Worm (Caenorhabditis elegans): ENCODE data around the gene ZK512.7.

Gene ZK512.7

DNA sequence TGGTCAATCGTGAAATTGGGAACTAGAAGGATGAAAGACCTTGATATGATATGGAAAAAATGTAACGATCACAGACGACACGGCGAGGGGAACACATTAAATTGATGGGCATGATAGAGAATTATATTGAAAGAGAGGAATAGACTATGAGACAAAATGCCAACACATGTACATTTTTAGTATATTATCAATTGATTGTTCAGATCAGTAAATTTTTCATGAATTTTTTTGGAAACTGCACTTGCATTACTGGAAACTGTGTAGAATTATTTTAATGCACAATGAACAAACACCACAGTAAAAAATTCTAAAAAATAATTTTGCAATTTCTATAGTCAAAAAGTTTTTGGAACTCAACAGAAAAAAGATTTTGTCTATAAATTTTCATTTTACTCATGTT is 34.7 kb upstream of the ZK512.7 start:
- TF ChIP-seq fos-1 (tag; optimal IDR thresholded peaks at IDR 0.05) = peak; percentile 33
- peak; percentile 21 for TF ChIP-seq sma-9 (GFP tag; optimal IDR thresholded peaks at IDR 0.05)
- no peak for TF ChIP-seq sma-9 (tag; optimal IDR thresholded peaks at IDR 0.05)
- TF ChIP-seq mdl-1 (tag; optimal IDR thresholded peaks at IDR 0.05) = no peak

DNA sequence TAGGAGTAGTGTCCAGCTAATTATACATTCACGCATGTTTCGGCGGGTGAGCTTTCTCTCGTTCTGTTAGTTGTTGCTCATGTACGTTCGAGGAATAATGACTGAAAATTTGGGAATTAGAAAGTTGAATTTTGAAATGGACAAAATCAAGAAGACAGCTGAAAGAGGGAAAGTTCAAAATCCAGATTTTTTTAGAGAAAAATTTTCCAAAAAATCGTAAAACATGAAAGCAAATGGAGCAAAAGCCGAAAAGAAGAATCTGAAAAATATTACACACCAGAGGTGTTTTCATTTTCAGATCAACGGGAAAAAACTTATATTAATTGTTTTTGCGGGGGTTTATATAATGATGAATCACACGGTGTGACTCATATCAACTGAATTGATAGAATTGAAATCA is 34.2 kb upstream of the ZK512.7 start, which contains the start of gene ina-1:
TSS of gene ina-1 (minus strand) at position 101 of the 400 bp plus-strand sequence.
- TF ChIP-seq unc-39 (tag; optimal IDR thresholded peaks at IDR 0.05) (no peak), ZK546.5 (tag; optimal IDR thresholded peaks at IDR 0.05) (no peak), sma-3 (GFP tag; optimal IDR thresholded peaks at IDR 0.05) (no peak), nhr-12 (tag; optimal IDR thresholded peaks at IDR 0.05) (no peak), ztf-11 (tag; optimal IDR thresholded peaks at IDR 0.05) (no peak), sem-4 (tag; optimal IDR thresholded peaks at IDR 0.05) (no peak), sma-9 (GFP tag; optimal IDR thresholded peaks at IDR 0.05) (no peak), sma-9 (tag; optimal IDR thresholded peaks at IDR 0.05) (no peak), ztf-4 (tag; optimal IDR thresholded peaks at IDR 0.05) (no peak), Y55F3AM.14 (GFP tag; optimal IDR thresholded peaks at IDR 0.05) (no peak), C34F6.9 (tag; optimal IDR thresholded peaks at IDR 0.05) (no peak), lin-39 (tag; optimal IDR thresholded peaks at IDR 0.05) (no peak), fos-1 (tag; optimal IDR thresholded peaks at IDR 0.05) (no peak), mbf-1 (tag; optimal IDR thresholded peaks at IDR 0.05) (no peak), nhr-10 (tag; optimal IDR thresholded peaks at IDR 0.05) (no peak)

DNA sequence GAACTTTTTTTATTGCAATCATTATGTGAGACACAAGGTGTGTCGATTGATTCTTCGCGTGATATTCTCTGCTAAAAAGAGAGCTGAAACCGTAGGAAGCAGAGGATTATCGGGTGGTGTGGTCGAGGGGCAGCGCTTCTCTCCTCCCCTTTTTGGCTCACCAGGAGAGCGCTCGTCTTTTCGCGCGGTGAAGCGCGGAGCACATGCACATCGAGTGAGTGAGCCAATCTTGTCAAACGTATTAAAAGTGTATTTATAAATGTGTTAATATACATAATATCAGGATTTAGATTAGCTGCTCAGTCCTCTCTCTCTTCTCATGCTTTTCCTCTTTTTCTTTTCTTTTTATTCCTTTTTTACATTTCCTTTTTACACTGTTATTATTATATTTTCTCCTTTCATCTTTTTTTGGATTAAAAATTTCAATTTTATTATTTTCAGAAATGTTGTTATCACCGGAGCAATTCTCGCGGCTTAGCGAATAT is 24.2 kb upstream of the ZK512.7 start, which contains the start of gene dgk-3:
TSS of gene dgk-3 (plus strand) at position 435 of the 485 bp plus-strand sequence.
- TF ChIP-seq crh-2 (tag; optimal IDR thresholded peaks at IDR 0.05) = no peak
- no peak for TF ChIP-seq mbf-1 (tag; optimal IDR thresholded peaks at IDR 0.05)
- no peak for TF ChIP-seq ZK546.5 (tag; optimal IDR thresholded peaks at IDR 0.05)
- no peak for TF ChIP-seq dmd-4 (tag; optimal IDR thresholded peaks at IDR 0.05)
- TF ChIP-seq sem-4 (tag; optimal IDR thresholded peaks at IDR 0.05) = no peak
- no peak for TF ChIP-seq nhr-21 (tag; optimal IDR thresholded peaks at IDR 0.05)
- TF ChIP-seq fos-1 (tag; optimal IDR thresholded peaks at IDR 0.05) = no peak
- TF ChIP-seq peb-1 (tag; optimal IDR thresholded peaks at IDR 0.05) = no peak
- TF ChIP-seq unc-55 (GFP tag; optimal IDR thresholded peaks at IDR 0.05) = no peak

DNA sequence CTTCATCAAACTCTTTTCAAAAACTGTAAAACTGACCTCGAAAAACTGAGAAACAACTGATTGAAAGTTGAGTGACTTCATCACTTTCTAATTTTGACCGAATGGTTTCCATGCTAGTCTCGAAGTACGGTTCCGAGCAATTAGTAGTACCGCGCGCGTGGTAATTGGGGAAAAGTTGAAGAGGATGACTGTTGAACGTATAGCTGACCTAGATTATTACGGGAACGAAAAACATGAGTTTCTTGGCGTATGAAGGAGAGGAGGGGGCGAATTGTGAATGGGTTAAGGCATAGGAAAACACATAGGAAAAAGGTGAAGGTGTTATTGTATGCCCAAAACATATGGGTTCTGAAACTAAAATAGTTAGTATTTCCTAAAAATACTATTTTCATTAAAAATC is 23.1 kb upstream of the ZK512.7 start, which contains the start of gene ptr-9:
TSS of gene ptr-9 (minus strand) at position 101 of the 400 bp plus-strand sequence.
- TF ChIP-seq nhr-12 (tag; optimal IDR thresholded peaks at IDR 0.05) = no peak
- TF ChIP-seq ceh-82 (tag; optimal IDR thresholded peaks at IDR 0.05) = no peak
- TF ChIP-seq nhr-129 (tag; optimal IDR thresholded peaks at IDR 0.05) = no peak
- no peak for TF ChIP-seq C34F6.9 (tag; optimal IDR thresholded peaks at IDR 0.05)
- TF ChIP-seq zag-1 (tag; optimal IDR thresholded peaks at IDR 0.05) = no peak
- no peak for TF ChIP-seq lin-13 (GFP tag; optimal IDR thresholded peaks at IDR 0.05)
- TF ChIP-seq F13H6.1 (tag; optimal IDR thresholded peaks at IDR 0.05) = no peak
- TF ChIP-seq unc-55 (GFP tag; optimal IDR thresholded peaks at IDR 0.05) = no peak
- TF ChIP-seq peb-1 (tag; optimal IDR thresholded peaks at IDR 0.05) = no peak
- no peak for TF ChIP-seq nhr-237 (tag; optimal IDR thresholded peaks at IDR 0.05)
- TF ChIP-seq mbf-1 (tag; optimal IDR thresholded peaks at IDR 0.05) = no peak
- TF ChIP-seq Y55F3AM.14 (GFP tag; optimal IDR thresholded peaks at IDR 0.05) = no peak
- TF ChIP-seq nhr-11 (tag; optimal IDR thresholded peaks at IDR 0.05) = no peak
- TF ChIP-seq sem-4 (tag; optimal IDR thresholded peaks at IDR 0.05) = no peak
- no peak for TF ChIP-seq ztf-11 (tag; optimal IDR thresholded peaks at IDR 0.05)
- no peak for TF ChIP-seq lsy-2 (tag; optimal IDR thresholded peaks at IDR 0.05)
- no peak for TF ChIP-seq lin-39 (tag; optimal IDR thresholded peaks at IDR 0.05)

DNA sequence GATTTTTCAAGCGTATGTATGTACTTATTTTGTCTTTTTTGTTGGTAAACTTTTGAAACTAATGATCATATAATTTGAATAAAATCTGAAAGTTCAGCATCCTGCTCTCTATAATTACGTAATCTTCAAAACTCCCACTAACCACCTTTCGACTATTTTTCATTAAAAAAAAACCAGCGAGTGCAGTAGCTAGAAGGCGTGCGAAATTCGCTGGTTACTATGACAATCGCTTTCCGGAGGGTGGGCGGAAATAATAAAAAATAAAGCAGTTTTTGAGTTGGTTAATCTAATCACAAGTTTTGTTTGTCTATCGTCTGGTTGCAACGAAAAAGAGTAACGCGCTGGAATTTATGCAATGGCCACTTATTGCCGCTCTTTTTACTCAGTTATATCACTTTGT is 16.3 kb upstream of the ZK512.7 start, which contains the start of gene irld-34:
TSS of gene irld-34 (plus strand) at position 301 of the 400 bp plus-strand sequence.
- no peak for TF ChIP-seq skn-1 (tag; optimal IDR thresholded peaks at IDR 0.05)
- TF ChIP-seq unc-39 (tag; optimal IDR thresholded peaks at IDR 0.05) = no peak
- TF ChIP-seq nhr-21 (tag; optimal IDR thresholded peaks at IDR 0.05) = no peak
- TF ChIP-seq C34F6.9 (tag; optimal IDR thresholded peaks at IDR 0.05) = no peak
- TF ChIP-seq Y55F3AM.14 (GFP tag; optimal IDR thresholded peaks at IDR 0.05) = no peak
- TF ChIP-seq aly-2 (tag; optimal IDR thresholded peaks at IDR 0.05) = no peak
- TF ChIP-seq nhr-25 (tag; optimal IDR thresholded peaks at IDR 0.05) = no peak
- TF ChIP-seq nhr-11 (tag; optimal IDR thresholded peaks at IDR 0.05) = no peak
- no peak for TF ChIP-seq elt-3 (tag; optimal IDR thresholded peaks at IDR 0.05)
- TF ChIP-seq blmp-1 (tag; optimal IDR thresholded peaks at IDR 0.05; ENCODE audit: insufficient read depth) = no peak

All from whole organism, L2 larva.